Worm (Caenorhabditis elegans) whole organism, L3 larva: ENCODE measurements around the gene F14E5.8.
A peak's percentile ranks its signal among the peaks of the same experiment; 100 is the strongest.

Experiments used
- R02D3.7 ChIP-seq: fragments of 150-350 bp; optimal IDR thresholded peaks from 2 replicates; lab custom pipeline; 2014; ENCODE audit warnings: missing biosample characterization, missing genetic modification characterization
- ama-1 ChIP-seq: fragments of 150-350 bp; optimal IDR thresholded peaks from 2 replicates; lab custom pipeline; 2018
- ceh-16 ChIP-seq: sonication (generic microtip); optimal IDR thresholded peaks from 2 replicates; lab custom pipeline; 2017; ENCODE audit warnings: missing biosample characterization, missing genetic modification characterization
- ceh-28 ChIP-seq: fragments of 150-350 bp; optimal IDR thresholded peaks from 2 replicates; lab custom pipeline; 2014; ENCODE audit warnings: missing biosample characterization, missing genetic modification reagents, missing genetic modification characterization
- ceh-82 ChIP-seq: fragments of 150-350 bp; optimal IDR thresholded peaks from 2 replicates; lab custom pipeline; 2014; ENCODE audit warnings: missing biosample characterization, missing genetic modification characterization
- ceh-9 ChIP-seq: sonication (generic microtip); optimal IDR thresholded peaks from 2 replicates; lab custom pipeline; 2018; ENCODE audit warnings: missing biosample characterization, missing genetic modification characterization
- daf-12 ChIP-seq: fragments of 150-350 bp; optimal IDR thresholded peaks from 2 replicates; lab custom pipeline; 2014; ENCODE audit warnings: missing biosample characterization, missing genetic modification reagents, missing genetic modification characterization
- egl-27 ChIP-seq: sonication (generic microtip); optimal IDR thresholded peaks from 4 replicates; lab custom pipeline; 2017; ENCODE audit warnings: missing biosample characterization, missing genetic modification reagents, missing genetic modification characterization
- egl-5 ChIP-seq: fragments of 150-350 bp; optimal IDR thresholded peaks from 2 replicates; lab custom pipeline; 2017; ENCODE audit warnings: missing biosample characterization, missing genetic modification reagents, missing genetic modification characterization, inconsistent platforms
- elt-1 ChIP-seq: fragments of 150-350 bp; optimal IDR thresholded peaks from 2 replicates; lab custom pipeline; 2014; ENCODE audit warnings: missing biosample characterization, missing genetic modification characterization
- elt-2 ChIP-seq: sonication (generic microtip); optimal IDR thresholded peaks from 2 replicates; lab custom pipeline; 2016; ENCODE audit warnings: missing genetic modification reagents, mild to moderate bottlenecking, missing genetic modification characterization, missing compliant biosample characterization
- elt-3 ChIP-seq, 3 experiments: fragments of 150-350 bp in 1 of 3; sonication (generic microtip) in 2 of 3; optimal IDR thresholded peaks; 2 replicates in 2 of 3; 4 replicates in 1 of 3; lab custom pipeline; 2014 to 2017; ENCODE audit warnings: missing biosample characterization in 3 of 3, missing genetic modification characterization in 3 of 3
- eor-1 ChIP-seq, 2 experiments: fragments of 150-350 bp; optimal IDR thresholded peaks; 2 replicates each; lab custom pipeline; 2014 to 2018; ENCODE audit warnings: missing biosample characterization in 2 of 2, missing genetic modification characterization in 2 of 2
- fkh-10 ChIP-seq: sonication (generic microtip); optimal IDR thresholded peaks from 2 replicates; lab custom pipeline; 2017; ENCODE audit warnings: missing biosample characterization, missing genetic modification reagents, missing genetic modification characterization
- fkh-2 ChIP-seq: fragments of 150-350 bp; optimal IDR thresholded peaks from 2 replicates; lab custom pipeline; 2014; ENCODE audit warnings: missing biosample characterization, missing genetic modification reagents, missing genetic modification characterization
- fos-1 ChIP-seq: fragments of 150-350 bp; optimal IDR thresholded peaks from 2 replicates; lab custom pipeline; 2014; ENCODE audit warnings: missing biosample characterization, missing genetic modification characterization
- hmg-11 ChIP-seq: sonication (generic microtip); optimal IDR thresholded peaks from 2 replicates; lab custom pipeline; 2016; ENCODE audit warnings: missing genetic modification characterization, missing compliant biosample characterization
- jun-1 ChIP-seq: fragments of 150-350 bp; optimal IDR thresholded peaks from 2 replicates; lab custom pipeline; 2014; ENCODE audit warnings: missing biosample characterization, missing genetic modification reagents, missing genetic modification characterization
- lin-15B ChIP-seq: fragments of 150-350 bp; optimal IDR thresholded peaks from 2 replicates; lab custom pipeline; 2014; ENCODE audit warnings: missing biosample characterization, missing genetic modification characterization
- lin-39 ChIP-seq: fragments of 150-350 bp; optimal IDR thresholded peaks from 2 replicates; lab custom pipeline; 2018; ENCODE audit warnings: missing biosample characterization, missing genetic modification reagents, missing genetic modification characterization
- lsy-12 ChIP-seq: sonication (generic microtip); optimal IDR thresholded peaks from 2 replicates; lab custom pipeline; 2016; ENCODE audit warnings: mild to moderate bottlenecking, missing genetic modification characterization, missing compliant biosample characterization
- mdl-1 ChIP-seq: fragments of 150-350 bp; optimal IDR thresholded peaks from 2 replicates; lab custom pipeline; 2014; ENCODE audit warnings: missing biosample characterization, missing genetic modification characterization
- nfya-1 ChIP-seq: sonication (generic microtip); optimal IDR thresholded peaks from 2 replicates; lab custom pipeline; 2017; ENCODE audit warnings: missing genetic modification characterization, mild to moderate bottlenecking, missing compliant biosample characterization, antibody characterized with exemption, moderate library complexity; ENCODE audit not compliant: insufficient read depth
- nhr-11 ChIP-seq: fragments of 150-350 bp; optimal IDR thresholded peaks from 2 replicates; lab custom pipeline; 2014; ENCODE audit warnings: missing biosample characterization, missing genetic modification characterization
- nhr-12 ChIP-seq: fragments of 150-350 bp; optimal IDR thresholded peaks from 2 replicates; lab custom pipeline; 2014; ENCODE audit warnings: missing biosample characterization, missing genetic modification characterization
- nhr-23 ChIP-seq: fragments of 150-350 bp; optimal IDR thresholded peaks from 2 replicates; lab custom pipeline; 2014; ENCODE audit warnings: missing biosample characterization, missing genetic modification reagents, missing genetic modification characterization
- nhr-237 ChIP-seq: fragments of 150-350 bp; optimal IDR thresholded peaks from 2 replicates; lab custom pipeline; 2014; ENCODE audit warnings: missing biosample characterization, missing genetic modification characterization
- nhr-25 ChIP-seq: sonication (generic microtip); optimal IDR thresholded peaks from 2 replicates; lab custom pipeline; 2017; ENCODE audit warnings: missing biosample characterization, missing genetic modification characterization
- nhr-28 ChIP-seq: fragments of 150-350 bp; optimal IDR thresholded peaks from 2 replicates; lab custom pipeline; 2014; ENCODE audit warnings: missing biosample characterization, missing genetic modification characterization
- nhr-43 ChIP-seq: sonication (generic microtip); optimal IDR thresholded peaks from 2 replicates; lab custom pipeline; 2016; ENCODE audit warnings: mild to moderate bottlenecking, missing genetic modification characterization, missing compliant biosample characterization; ENCODE audit not compliant: poor library complexity, severe bottlenecking
- nhr-67 ChIP-seq: fragments of 150-350 bp; optimal IDR thresholded peaks from 2 replicates; lab custom pipeline; 2014; ENCODE audit warnings: missing biosample characterization, missing genetic modification characterization
- nhr-76 ChIP-seq: fragments of 150-350 bp; sonication (generic microtip); optimal IDR thresholded peaks from 5 replicates; lab custom pipeline; 2014; ENCODE audit warnings: missing biosample characterization, missing genetic modification characterization
- nhr-77 ChIP-seq: fragments of 150-350 bp; optimal IDR thresholded peaks from 2 replicates; lab custom pipeline; 2014; ENCODE audit warnings: missing biosample characterization, missing genetic modification characterization
- pha-4 ChIP-seq: fragments of 150-350 bp; optimal IDR thresholded peaks from 2 replicates; lab custom pipeline; 2014; ENCODE audit warnings: missing biosample characterization, missing genetic modification reagents, missing genetic modification characterization
- sea-2 ChIP-seq: fragments of 150-350 bp; sonication (generic microtip); optimal IDR thresholded peaks from 4 replicates; lab custom pipeline; 2014; ENCODE audit warnings: missing biosample characterization, missing genetic modification reagents, missing genetic modification characterization
- snpc-4 ChIP-seq: fragments of 150-350 bp; optimal IDR thresholded peaks from 2 replicates; lab custom pipeline; 2014; ENCODE audit warnings: missing biosample characterization, missing genetic modification characterization
- tbx-2 ChIP-seq: sonication (generic microtip); optimal IDR thresholded peaks from 2 replicates; lab custom pipeline; 2016; ENCODE audit warnings: mild to moderate bottlenecking, missing genetic modification characterization, missing compliant biosample characterization
- unc-39 ChIP-seq: sonication (generic microtip); optimal IDR thresholded peaks from 4 replicates; lab custom pipeline; 2017; ENCODE audit warnings: missing biosample characterization, missing genetic modification characterization
- unc-62 ChIP-seq: fragments of 150-350 bp; sonication (generic microtip); optimal IDR thresholded peaks from 4 replicates; lab custom pipeline; 2014; ENCODE audit warnings: missing biosample characterization, missing genetic modification reagents, missing genetic modification characterization
- ztf-11 ChIP-seq: fragments of 150-350 bp; optimal IDR thresholded peaks from 2 replicates; lab custom pipeline; 2014; ENCODE audit warnings: missing biosample characterization, missing genetic modification characterization
- ztf-4 ChIP-seq: fragments of 150-350 bp; optimal IDR thresholded peaks from 2 replicates; lab custom pipeline; 2014; ENCODE audit warnings: missing biosample characterization, missing genetic modification characterization

Gene F14E5.8

ce11 chrII:8440097-8440496 lies 20.2 kb downstream of the F14E5.8 start (continued):
- TF ChIP-seq daf-12 (tag; lab: Kevin White, UChicago) (no peak), nhr-67 (no peak), unc-62 (no peak), nfya-1 (tag; lab: Kevin White, UChicago) (no peak), ztf-11 (no peak), pha-4 (tag; lab: Kevin White, UChicago) (no peak)
- TF ChIP-seq, all 47 proteins: peak for 4

ce11 chrII:8440792-8441191 lies 20.9 kb downstream of the F14E5.8 start:
- TF ChIP-seq elt-3 (tag; optimal IDR thresholded peaks at IDR 0.05; lab: Kevin White, UChicago) (peak; percentile 31 to 79 (median 77)), nhr-237 (tag; lab: Kevin White, UChicago) (no peak), sea-2 (GFP tag; lab: Kevin White, UChicago) (no peak), ama-1 (peak; percentile 58), nhr-23 (tag; lab: Kevin White, UChicago) (peak; percentile 90), fkh-2 (tag; lab: Kevin White, UChicago) (no peak), elt-1 (tag; lab: Kevin White, UChicago) (peak; percentile 62), lsy-12 (tag; lab: Kevin White, UChicago) (no peak), nhr-43 (tag; lab: Kevin White, UChicago) (peak; percentile 88), nhr-25 (tag; lab: Kevin White, UChicago) (peak; percentile 83), egl-27 (no peak), unc-62 (peak; percentile 21), ceh-28 (tag; lab: Kevin White, UChicago) (peak; percentile 44), nhr-11 (tag; lab: Kevin White, UChicago) (no peak), eor-1 (tag; optimal IDR thresholded peaks at IDR 0.05; lab: Kevin White, UChicago) (no peak), mdl-1 (peak; percentile 37), nhr-76 (peak; percentile 28), daf-12 (tag; lab: Kevin White, UChicago) (no peak)
- TF ChIP-seq, all 47 proteins: peak for 10

- TF ChIP-seq fos-1 (tag; lab: Kevin White, UChicago): no peak
- peak; percentile 18 for TF ChIP-seq tbx-2 (tag; lab: Kevin White, UChicago)
- peak; percentile 6 for TF ChIP-seq nhr-23 (tag; lab: Kevin White, UChicago)
- TF ChIP-seq nhr-43 (tag; lab: Kevin White, UChicago): peak; percentile 33
Observed at ce11 chrII:8441519-8441918, 21.6 kb downstream of the F14E5.8 start.

- TF ChIP-seq nfya-1 (tag; lab: Kevin White, UChicago) (peak; percentile 66), sea-2 (GFP tag; lab: Kevin White, UChicago) (no peak), unc-62 (no peak), ceh-82 (tag; lab: Kevin White, UChicago) (no peak), nhr-28 (no peak), ceh-9 (tag; lab: Kevin White, UChicago) (no peak), ztf-11 (no peak), nhr-43 (tag; lab: Kevin White, UChicago) (peak; percentile 78), lin-15B (tag; lab: Kevin White, UChicago) (peak; percentile 17), fos-1 (tag; lab: Kevin White, UChicago) (no peak), nhr-25 (tag; lab: Kevin White, UChicago) (peak; percentile 27), nhr-23 (tag; lab: Kevin White, UChicago) (peak; percentile 53), R02D3.7 (tag; lab: Kevin White, UChicago) (peak; percentile 7), snpc-4 (tag; lab: Kevin White, UChicago) (peak; percentile 73), lin-39 (tag; lab: Kevin White, UChicago) (peak; percentile 52), elt-2 (tag; lab: Kevin White, UChicago) (peak; percentile 19), hmg-11 (tag; lab: Kevin White, UChicago) (peak; percentile 78), ceh-28 (tag; lab: Kevin White, UChicago) (no peak)
Observed at ce11 chrII:8442176-8442575, 22.3 kb downstream of the F14E5.8 start.

ce11 chrII:8442717-8443223 lies 22.9 kb downstream of the F14E5.8 start, which contains the start of gene eif-3.G:
TSS of gene eif-3.G (plus strand) at chrII:8442767.
- no peak for TF ChIP-seq unc-62
- TF ChIP-seq egl-5 (tag; lab: Kevin White, UChicago): no peak
- TF ChIP-seq ceh-16 (tag; lab: Kevin White, UChicago): no peak
- no peak for TF ChIP-seq elt-3 (tag; optimal IDR thresholded peaks at IDR 0.05; lab: Kevin White, UChicago)
- no peak for TF ChIP-seq pha-4 (tag; lab: Kevin White, UChicago)
- no peak for TF ChIP-seq unc-39
- TF ChIP-seq nhr-77 (tag; lab: Kevin White, UChicago): no peak
- no peak for TF ChIP-seq daf-12 (tag; lab: Kevin White, UChicago)
- no peak for TF ChIP-seq tbx-2 (tag; lab: Kevin White, UChicago)
- TF ChIP-seq nhr-67: no peak
- TF ChIP-seq eor-1 (tag; optimal IDR thresholded peaks at IDR 0.05; lab: Kevin White, UChicago): no peak
- no peak for TF ChIP-seq elt-2 (tag; lab: Kevin White, UChicago)
- TF ChIP-seq fkh-10 (GFP tag; lab: Kevin White, UChicago): no peak
- TF ChIP-seq jun-1 (tag; lab: Kevin White, UChicago): no peak
- no peak for TF ChIP-seq nhr-12
- no peak for TF ChIP-seq ztf-4
- no peak for TF ChIP-seq ceh-82 (tag; lab: Kevin White, UChicago)
